Fruit fly (Drosophila melanogaster) whole organism, embryonic: ENCODE data around the gene Acyp2.

Experiments used
- CG17385 ChIP-seq: fragments of 200-800 bp; sonication (Bioruptor generic); optimal IDR thresholded peaks from 3 replicates; lab custom pipeline; 2018; ENCODE audit warnings: missing biosample characterization, mild to moderate bottlenecking, missing genetic modification characterization
- HLHmδ ChIP-seq: fragments of 200-800 bp; sonication (Bioruptor generic); optimal IDR thresholded peaks from 2 replicates; lab custom pipeline; 2018; ENCODE audit warnings: missing biosample characterization, mild to moderate bottlenecking, missing genetic modification characterization, moderate library complexity
- Hr39 ChIP-seq: fragments of >200 bp; optimal IDR thresholded peaks from 2 replicates; lab custom pipeline; 2017
- cas ChIP-seq: fragments of 200-800 bp; sonication (Bioruptor generic); IDR thresholded peaks from 2 replicates; pipeline ENCODE4 v1.3.6; 2022; ENCODE audit warnings: missing biosample characterization, missing genetic modification characterization
- caup ChIP-seq: fragments of 200-800 bp; sonication (Bioruptor generic); optimal IDR thresholded peaks from 3 replicates; lab custom pipeline; 2017; ENCODE audit warnings: missing biosample characterization, mild to moderate bottlenecking, missing genetic modification characterization, moderate library complexity; ENCODE audit not compliant: severe bottlenecking
- cg ChIP-seq: fragments of 200-800 bp; sonication (Bioruptor generic); optimal IDR thresholded peaks from 3 replicates; lab custom pipeline; 2019; ENCODE audit warnings: missing biosample characterization, mild to moderate bottlenecking, missing genetic modification characterization, moderate library complexity
- gfzf ChIP-seq: fragments of 200-800 bp; sonication (Bioruptor generic); optimal IDR thresholded peaks from 2 replicates; lab custom pipeline; 2016; ENCODE audit warnings: missing biosample characterization, mild to moderate bottlenecking, missing genetic modification characterization, moderate library complexity
- lmd ChIP-seq: fragments of 200-800 bp; sonication (Bioruptor generic); IDR thresholded peaks from 2 replicates; pipeline ENCODE4 v1.3.6; 2022; ENCODE audit warnings: missing biosample characterization, missing genetic modification characterization
- ttk ChIP-seq: fragments of 200-800 bp; sonication (Bioruptor generic); IDR thresholded peaks from 2 replicates; pipeline ENCODE4 v2.1.2; 2022; ENCODE audit warnings: missing biosample characterization, missing genetic modification characterization

DNA sequence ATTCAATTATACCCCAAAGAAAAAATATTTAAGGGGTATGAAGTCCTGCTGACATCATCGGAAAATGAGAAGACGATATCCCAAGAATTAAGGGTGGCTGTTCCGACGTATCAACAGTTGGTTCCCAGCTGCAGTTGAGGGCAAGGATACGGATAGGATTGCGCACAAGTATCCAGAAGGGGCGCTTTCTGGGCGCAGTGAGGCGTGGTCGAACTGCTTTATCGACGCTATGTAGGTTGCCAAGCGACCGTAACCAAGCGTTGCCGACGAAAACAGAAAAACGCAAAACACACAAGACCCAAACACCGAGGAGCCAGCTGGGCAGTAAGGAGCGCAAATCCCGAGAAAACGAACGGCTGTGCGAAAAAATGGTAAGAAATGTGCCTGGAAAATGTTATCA is 18.4 kb upstream of the Acyp2 start, which contains the start of gene Ttc26:
- TF ChIP-seq cg (GFP tag; lab: Kevin White, UChicago) = no peak
- no peak for TF ChIP-seq HLHmδ
- TF ChIP-seq cas = no peak
- no peak for TF ChIP-seq lmd (GFP tag; lab: Robert Waterston, UW)
- TF ChIP-seq CG17385 (GFP tag; lab: Kevin White, UChicago) = no peak
- TF ChIP-seq gfzf (GFP tag; lab: Kevin White, UChicago) = no peak
- TF ChIP-seq ttk (GFP tag; lab: Robert Waterston, UW) = no peak
- no peak for TF ChIP-seq Hr39 (lab: Kevin White, UChicago)
- TF ChIP-seq caup = no peak
